Worm (Caenorhabditis elegans) whole organism, young adult: ENCODE results near the gene nhr-32.
A peak's percentile ranks its signal among the peaks of the same experiment; 100 is the strongest.

Experiments
- B0019.2 ChIP-seq: fragments of 200-800 bp; sonication (Bioruptor generic); conservative IDR thresholded peaks from 2 replicates; pipeline ENCODE4 v1.3.6; 2022; ENCODE audit warnings: missing genetic modification reagents, missing genetic modification characterization, missing compliant biosample characterization
- B0035.1 ChIP-seq: sonication (generic microtip); optimal IDR thresholded peaks from 2 replicates; lab custom pipeline; 2016; ENCODE audit warnings: missing genetic modification characterization, mild to moderate bottlenecking, missing compliant biosample characterization, missing genotype, missing genetic modification reagents
- B0261.1 ChIP-seq: sonication (generic microtip); optimal IDR thresholded peaks from 2 replicates; lab custom pipeline; 2016; ENCODE audit warnings: mild to moderate bottlenecking, missing genetic modification characterization, moderate library complexity, missing compliant biosample characterization
- B0336.3 ChIP-seq: fragments of 200-800 bp; sonication (Bioruptor generic); IDR thresholded peaks from 2 replicates; pipeline ENCODE4 v1.3.6; 2022; ENCODE audit warnings: missing genetic modification characterization, missing compliant biosample characterization
- C17E4.6 ChIP-seq: fragments of 200-800 bp; sonication (Bioruptor generic); IDR thresholded peaks from 2 replicates; pipeline ENCODE4 v1.3.6; 2022; ENCODE audit warnings: missing genetic modification reagents, missing genetic modification characterization, missing compliant biosample characterization
- K12H6.12 ChIP-seq: fragments of 200-800 bp; sonication (Bioruptor generic); optimal IDR thresholded peaks from 2 replicates; lab custom pipeline; 2018; ENCODE audit warnings: mild to moderate bottlenecking, missing genetic modification characterization, missing compliant biosample characterization
- T07F8.4 ChIP-seq: sonication (generic microtip); optimal IDR thresholded peaks from 2 replicates; lab custom pipeline; 2016; ENCODE audit warnings: mild to moderate bottlenecking, missing genetic modification characterization, moderate library complexity, missing compliant biosample characterization
- Y56A3A.18 ChIP-seq: fragments of 200-800 bp; sonication (Bioruptor generic); IDR thresholded peaks from 2 replicates; pipeline ENCODE4 v1.3.6; 2022; ENCODE audit warnings: missing genetic modification reagents, missing genetic modification characterization, missing compliant biosample characterization
- Y95B8A.8 ChIP-seq: fragments of 200-800 bp; sonication (Bioruptor generic); IDR thresholded peaks from 2 replicates; pipeline ENCODE4 v1.3.6; 2022; ENCODE audit warnings: missing genetic modification reagents, missing genetic modification characterization, missing compliant biosample characterization
- ama-1 ChIP-seq, 3 experiments: fragments of 150-350 bp in 1 of 3; sonication (generic microtip) in 2 of 3; optimal IDR thresholded peaks; 2 replicates each; lab custom pipeline; 2014 to 2018; ENCODE audit warnings: missing biosample characterization in 2 of 3, missing genetic modification characterization in 2 of 3, missing genetic modification reagents in 2 of 3
- aptf-3 ChIP-seq: fragments of 200-800 bp; sonication (Bioruptor generic); IDR thresholded peaks from 2 replicates; pipeline ENCODE4 v1.3.6; 2022; ENCODE audit warnings: missing genetic modification characterization, missing compliant biosample characterization
- attf-3 ChIP-seq: fragments of 200-800 bp; sonication (Bioruptor generic); conservative IDR thresholded peaks from 2 replicates; pipeline ENCODE4 v1.3.6; 2022; ENCODE audit warnings: missing genetic modification reagents, missing genetic modification characterization, missing compliant biosample characterization
- attf-6 ChIP-seq: fragments of 200-800 bp; sonication (Bioruptor generic); IDR thresholded peaks from 2 replicates; pipeline ENCODE4 v1.3.6; 2022; ENCODE audit warnings: missing genetic modification reagents, missing genetic modification characterization, missing compliant biosample characterization
- cebp-2 ChIP-seq: fragments of 200-800 bp; sonication (Bioruptor generic); IDR thresholded peaks from 2 replicates; pipeline ENCODE4 v1.3.6; 2022; ENCODE audit warnings: missing genetic modification characterization, missing compliant biosample characterization
- ceh-27 ChIP-seq: fragments of 200-800 bp; sonication (Bioruptor generic); optimal IDR thresholded peaks from 2 replicates; lab custom pipeline; 2018; ENCODE audit warnings: mild to moderate bottlenecking, missing genetic modification characterization, moderate library complexity, missing compliant biosample characterization
- chd-7 ChIP-seq: sonication (generic microtip); optimal IDR thresholded peaks from 2 replicates; lab custom pipeline; 2016; ENCODE audit warnings: mild to moderate bottlenecking, missing genetic modification characterization, moderate library complexity, missing compliant biosample characterization
- efl-1 ChIP-seq: fragments of 150-350 bp; optimal IDR thresholded peaks from 2 replicates; lab custom pipeline; 2014; ENCODE audit warnings: missing biosample characterization, missing genetic modification reagents, missing genetic modification characterization
- egrh-3 ChIP-seq: fragments of 200-800 bp; sonication (Bioruptor generic); IDR thresholded peaks from 2 replicates; pipeline ENCODE4 v1.3.6; 2022; ENCODE audit warnings: missing genetic modification reagents, missing genetic modification characterization, missing compliant biosample characterization
- gei-17 ChIP-seq: fragments of 200-800 bp; sonication (Bioruptor generic); optimal IDR thresholded peaks from 2 replicates; lab custom pipeline; 2018; ENCODE audit warnings: mild to moderate bottlenecking, missing genetic modification characterization, missing compliant biosample characterization
- hlh-26 ChIP-seq: fragments of 200-800 bp; sonication (Bioruptor generic); conservative IDR thresholded peaks from 2 replicates; pipeline ENCODE4 v1.3.6; 2022; ENCODE audit warnings: missing genetic modification reagents, missing genetic modification characterization, missing compliant biosample characterization
- hmg-1.2 ChIP-seq: fragments of 200-800 bp; sonication (Bioruptor generic); IDR thresholded peaks from 2 replicates; pipeline ENCODE4 v1.3.6; 2022; ENCODE audit warnings: missing genetic modification reagents, missing genetic modification characterization, missing compliant biosample characterization
- hrde-1 ChIP-seq: sonication (generic microtip); optimal IDR thresholded peaks from 2 replicates; lab custom pipeline; 2016; ENCODE audit warnings: missing genetic modification characterization, mild to moderate bottlenecking, missing compliant biosample characterization, moderate library complexity, missing genotype, missing genetic modification reagents, borderline replicate concordance
- let-526 ChIP-seq: fragments of 200-800 bp; sonication (Bioruptor generic); IDR thresholded peaks from 2 replicates; pipeline ENCODE4 v1.3.6; 2022; ENCODE audit warnings: missing genetic modification reagents, missing genetic modification characterization, missing compliant biosample characterization
- lin-35 ChIP-seq, 3 experiments: fragments of 150-350 bp in 2 of 3; sonication (generic microtip) in 1 of 3; optimal IDR thresholded peaks; 2 replicates each; lab custom pipeline; 2014 to 2018; ENCODE audit warnings: missing biosample characterization in 3 of 3, missing genetic modification characterization in 3 of 3, missing genetic modification reagents in 3 of 3
- lin-54 ChIP-seq: fragments of 200-800 bp; sonication (Bioruptor generic); optimal IDR thresholded peaks from 2 replicates; lab custom pipeline; 2018; ENCODE audit warnings: mild to moderate bottlenecking, missing genetic modification characterization, missing compliant biosample characterization
- madf-8 ChIP-seq: fragments of 200-800 bp; sonication (Bioruptor generic); conservative IDR thresholded peaks from 2 replicates; pipeline ENCODE4 v1.3.6; 2022; ENCODE audit warnings: missing genetic modification reagents, missing genetic modification characterization, missing compliant biosample characterization
- mcd-1 ChIP-seq: fragments of 200-800 bp; sonication (Bioruptor generic); IDR thresholded peaks from 2 replicates; pipeline ENCODE4 v1.3.6; 2022; ENCODE audit warnings: missing genetic modification reagents, missing genetic modification characterization, missing compliant biosample characterization
- mxl-1 ChIP-seq: sonication (generic microtip); optimal IDR thresholded peaks from 2 replicates; lab custom pipeline; 2016; ENCODE audit warnings: missing genetic modification characterization, missing compliant biosample characterization
- nfya-2 ChIP-seq: fragments of 200-800 bp; sonication (Bioruptor generic); IDR thresholded peaks from 2 replicates; pipeline ENCODE4 v1.3.6; 2022; ENCODE audit warnings: missing genetic modification reagents, missing genetic modification characterization, missing compliant biosample characterization
- nfyb-1 ChIP-seq: fragments of 200-800 bp; sonication (Bioruptor generic); IDR thresholded peaks from 2 replicates; pipeline ENCODE4 v1.3.6; 2022; ENCODE audit warnings: missing genetic modification reagents, missing genetic modification characterization, missing compliant biosample characterization
- nhr-80 ChIP-seq: sonication (generic microtip); optimal IDR thresholded peaks from 2 replicates; lab custom pipeline; 2016; ENCODE audit warnings: missing genetic modification characterization, missing compliant biosample characterization
- nhr-90 ChIP-seq: sonication (generic microtip); optimal IDR thresholded peaks from 2 replicates; lab custom pipeline; 2016; ENCODE audit warnings: missing genotype, mild to moderate bottlenecking, missing genetic modification characterization, missing compliant biosample characterization
- pbrm-1 ChIP-seq: fragments of 200-800 bp; sonication (Bioruptor generic); IDR thresholded peaks from 2 replicates; pipeline ENCODE4 v1.3.6; 2022; ENCODE audit warnings: missing genetic modification reagents, missing genetic modification characterization, missing compliant biosample characterization
- rpc-1 ChIP-seq, 2 experiments: fragments of 150-350 bp in 1 of 2; sonication (generic microtip) in 1 of 2; optimal IDR thresholded peaks; 2 replicates each; lab custom pipeline; 2014 to 2018; ENCODE audit warnings: missing biosample characterization in 1 of 2, missing genetic modification characterization in 1 of 2, missing genetic modification reagents in 1 of 2, missing genotype in 1 of 2
- snpc-3.4 ChIP-seq: sonication (generic microtip); optimal IDR thresholded peaks from 2 replicates; lab custom pipeline; 2017; ENCODE audit warnings: missing genetic modification characterization, mild to moderate bottlenecking, missing compliant biosample characterization, antibody characterized with exemption, moderate library complexity, missing genotype, missing genetic modification reagents
- snpc-4 ChIP-seq, 5 experiments: fragments of 150-350 bp in 1 of 5; sonication (generic microtip) in 4 of 5; optimal IDR thresholded peaks; 2 replicates each; lab custom pipeline; 2014 to 2018; ENCODE audit warnings: missing genetic modification characterization in 5 of 5, missing biosample characterization in 3 of 5, antibody characterized with exemption in 2 of 5, mild to moderate bottlenecking in 2 of 5, missing compliant biosample characterization in 2 of 5, missing genotype in 2 of 5, moderate library complexity in 2 of 5, missing genetic modification reagents in 1 of 5
- unc-130 ChIP-seq: sonication (generic microtip); optimal IDR thresholded peaks from 2 replicates; lab custom pipeline; 2016; ENCODE audit warnings: missing genetic modification reagents, missing genetic modification characterization, missing compliant biosample characterization
- zim-3 ChIP-seq: sonication (generic microtip); optimal IDR thresholded peaks from 2 replicates; lab custom pipeline; 2017; ENCODE audit warnings: mild to moderate bottlenecking, missing genetic modification characterization, moderate library complexity, missing compliant biosample characterization
- ztf-25 ChIP-seq: fragments of 200-800 bp; sonication (Bioruptor generic); IDR thresholded peaks from 2 replicates; pipeline ENCODE4 v1.3.6; 2022; ENCODE audit warnings: missing genetic modification reagents, missing genetic modification characterization, missing compliant biosample characterization
- ztf-6 ChIP-seq: fragments of 200-800 bp; sonication (Bioruptor generic); IDR thresholded peaks from 2 replicates; pipeline ENCODE4 v1.3.6; 2022; ENCODE audit warnings: missing genetic modification reagents, missing genetic modification characterization, missing compliant biosample characterization

nhr-32 gene

DNA sequence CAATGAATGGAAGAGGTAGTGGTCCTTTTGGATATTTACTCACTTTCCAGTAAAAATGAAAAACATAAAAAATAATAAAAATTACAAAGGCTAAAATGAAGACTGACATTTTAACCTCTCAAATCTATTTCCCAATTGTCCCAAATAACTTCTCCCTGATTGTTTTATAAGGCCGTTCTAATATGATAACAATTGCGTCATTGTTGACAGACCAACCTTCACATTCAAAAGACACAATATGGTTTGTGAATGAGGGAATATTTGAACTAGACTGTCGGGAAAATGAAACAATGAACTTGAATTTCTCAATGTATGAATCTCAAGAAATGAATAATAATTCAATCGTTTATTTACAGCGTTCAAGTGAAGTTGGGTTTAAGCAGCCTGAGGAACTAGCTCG lies 15.5 kb downstream of the nhr-32 start, which contains the start of gene cyp-14A1:
cyp-14A1 (minus strand) TSS at position 126 of the 400 bp plus-strand sequence.
- no peak for TF ChIP-seq mcd-1 (GFP tag; lab: Robert Waterston, UW)
- no peak for TF ChIP-seq cebp-2 (GFP tag; lab: Robert Waterston, UW)
- TF ChIP-seq madf-8 (GFP tag; lab: Robert Waterston, UW): no peak
- no peak for TF ChIP-seq rpc-1 (optimal IDR thresholded peaks at IDR 0.05; lab: Kevin White, UChicago)
- TF ChIP-seq rpc-1 (tag; optimal IDR thresholded peaks at IDR 0.05; lab: Kevin White, UChicago): no peak
- TF ChIP-seq let-526 (GFP tag; lab: Robert Waterston, UW): no peak
- TF ChIP-seq hmg-1.2: no peak
- TF ChIP-seq snpc-3.4: no peak
- TF ChIP-seq C17E4.6 (GFP tag; lab: Robert Waterston, UW): no peak
- no peak for TF ChIP-seq nfya-2 (GFP tag; lab: Robert Waterston, UW)
- no peak for TF ChIP-seq lin-54
- TF ChIP-seq efl-1 (GFP tag; lab: Kevin White, UChicago): no peak
- TF ChIP-seq gei-17 (GFP tag; lab: Kevin White, UChicago): no peak
- TF ChIP-seq T07F8.4 (tag; lab: Kevin White, UChicago): no peak
- TF ChIP-seq K12H6.12: no peak
- TF ChIP-seq lin-35 (GFP tag; optimal IDR thresholded peaks at IDR 0.05; lab: Kevin White, UChicago): no peak
- TF ChIP-seq B0019.2: no peak
- TF ChIP-seq zim-3 (tag; lab: Kevin White, UChicago): no peak

- TF ChIP-seq snpc-4 (GFP tag; optimal IDR thresholded peaks at IDR 0.05; lab: Kevin White, UChicago) (no peak), snpc-4 (tag; optimal IDR thresholded peaks at IDR 0.05; lab: Kevin White, UChicago) (no peak), nhr-80 (tag; lab: Kevin White, UChicago) (peak; percentile 35), gei-17 (GFP tag; lab: Kevin White, UChicago) (no peak)
- TF ChIP-seq, all 124 proteins: peak for 1
Measured at ce11 chrX:13269586-13269985, 17.8 kb downstream of the nhr-32 start, which contains the start of gene cyp-14A2. Gene cyp-14A2, minus strand, starts transcription at chrX:13269686.

- TF ChIP-seq chd-7 (tag; lab: Kevin White, UChicago): no peak
- no peak for TF ChIP-seq ztf-6 (GFP tag; lab: Robert Waterston, UW)
- no peak for TF ChIP-seq ceh-27
Measured at ce11 chrX:13274102-13274501, 22.3 kb downstream of the nhr-32 start, which contains the start of gene cyp-14A3. Gene cyp-14A3, minus strand, starts transcription at chrX:13274202.

- TF ChIP-seq attf-3 (GFP tag; lab: Robert Waterston, UW): no peak
- no peak for TF ChIP-seq attf-6 (GFP tag; lab: Robert Waterston, UW)
- TF ChIP-seq mcd-1 (GFP tag; lab: Robert Waterston, UW): no peak
Measured at ce11 chrX:13278876-13279275, 27.1 kb downstream of the nhr-32 start, which contains the start of gene phf-33. Gene phf-33, minus strand, starts transcription at chrX:13278976.

- TF ChIP-seq mxl-1 (tag; lab: Kevin White, UChicago) (peak; percentile 81), nfyb-1 (GFP tag; lab: Robert Waterston, UW) (peak; percentile 60; the same call in 1 of the 2 replicates), aptf-3 (GFP tag; lab: Robert Waterston, UW) (peak; percentile 70; the same call in 1 of the 2 replicates), B0336.3 (GFP tag; lab: Robert Waterston, UW) (no peak), B0035.1 (tag; lab: Kevin White, UChicago) (peak; percentile 11), Y56A3A.18 (peak; percentile 57; the same call in 1 of the 2 replicates), egrh-3 (GFP tag; lab: Robert Waterston, UW) (0 out of 2 replicates have a peak, but pooled peaks have one; percentile 13), hrde-1 (tag; lab: Kevin White, UChicago) (peak; percentile 51), nhr-90 (peak; percentile 57), zim-3 (tag; lab: Kevin White, UChicago) (peak; percentile 38), B0261.1 (peak; percentile 83), gei-17 (GFP tag; lab: Kevin White, UChicago) (no peak), unc-130 (GFP tag; lab: Kevin White, UChicago) (peak; percentile 13), rpc-1 (optimal IDR thresholded peaks at IDR 0.05; lab: Kevin White, UChicago) (peak; percentile 92), rpc-1 (tag; optimal IDR thresholded peaks at IDR 0.05; lab: Kevin White, UChicago) (peak; percentile 97), ama-1 (optimal IDR thresholded peaks at IDR 0.05; lab: Kevin White, UChicago) (no peak), ama-1 (GFP tag; optimal IDR thresholded peaks at IDR 0.05; lab: Kevin White, UChicago) (peak in 1 of 2 experiments; percentile 91), pbrm-1 (GFP tag; lab: Robert Waterston, UW) (peak; percentile 73), Y95B8A.8 (GFP tag; lab: Robert Waterston, UW) (no peak), hlh-26 (GFP tag; lab: Robert Waterston, UW) (no peak), ztf-25 (GFP tag; lab: Robert Waterston, UW) (peak; percentile 89)
Measured at ce11 chrX:13283462-13283861, 31.7 kb downstream of the nhr-32 start.
